Fruit fly (Drosophila melanogaster): Measurements from ENCODE around the gene Hexim.

Gene Hexim

DNA sequence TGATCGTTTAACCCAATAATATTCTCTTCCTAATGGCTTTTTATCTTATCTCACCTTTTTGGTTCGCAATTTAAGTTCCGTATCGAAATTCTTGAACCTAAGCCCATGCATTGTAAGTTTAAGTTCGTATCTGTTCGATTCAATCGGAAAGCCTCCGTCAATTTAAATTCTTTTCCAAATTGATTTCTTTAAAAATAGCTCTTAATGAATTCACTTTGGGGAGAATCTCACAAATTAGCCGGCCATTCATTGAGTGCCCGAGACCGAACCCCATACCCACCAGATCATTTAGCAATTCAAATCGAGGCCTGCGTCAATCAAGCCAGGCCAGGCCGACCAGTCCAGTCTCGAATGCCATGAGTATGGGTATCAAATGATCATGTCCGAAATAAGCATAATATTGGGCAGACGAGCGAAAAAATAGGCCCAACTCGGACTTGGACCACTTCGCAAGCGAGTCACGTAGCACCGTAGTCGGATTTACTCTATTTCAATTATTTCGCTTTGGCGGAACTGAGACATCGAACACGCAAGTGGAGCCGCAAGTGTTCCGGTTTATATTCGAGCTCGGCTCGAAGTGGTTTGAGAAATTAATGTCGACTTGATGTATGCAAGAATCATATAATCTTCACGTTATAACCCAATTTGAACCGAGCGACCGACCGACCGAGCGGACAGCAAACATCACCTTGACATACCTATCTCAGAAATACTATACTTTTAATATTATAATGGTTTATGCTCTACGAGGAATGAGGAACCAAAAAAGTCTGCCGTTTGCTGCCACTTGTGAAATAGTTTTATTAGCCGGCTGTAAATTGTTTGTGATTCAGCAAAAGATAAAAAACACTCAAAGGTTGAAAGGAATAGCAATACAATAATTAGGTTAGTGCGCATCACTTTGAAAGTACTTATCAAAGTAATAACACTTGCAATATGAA, 48.7 kb downstream of the Hexim start:
- TF ChIP-seq CG10348 (GFP tag; IDR thresholded peaks at IDR 0.05) (no peak), CG8301 (tag; optimal IDR thresholded peaks at IDR 0.05) (no peak), CG14655 (GFP tag; optimal IDR thresholded peaks at IDR 0.05) (no peak), Ets98B (GFP tag; IDR thresholded peaks at IDR 0.05) (no peak), CG32121 (GFP tag; IDR thresholded peaks at IDR 0.05) (no peak), D1 (tag; optimal IDR thresholded peaks at IDR 0.05) (no peak), EcR (GFP tag; optimal IDR thresholded peaks at IDR 0.05) (no peak), fd96Ca (GFP tag; IDR thresholded peaks at IDR 0.05) (no peak), CG34367 (tag; optimal IDR thresholded peaks at IDR 0.05) (no peak), CG12605 (GFP tag; IDR thresholded peaks at IDR 0.05) (no peak), CG15710 (tag; optimal IDR thresholded peaks at IDR 0.05) (no peak), Pif1B (GFP tag; optimal IDR thresholded peaks at IDR 0.05) (no peak), rn (GFP tag; IDR thresholded peaks at IDR 0.05) (no peak), CG13204 (GFP tag; optimal IDR thresholded peaks at IDR 0.05) (no peak), gl (tag; optimal IDR thresholded peaks at IDR 0.05) (no peak), Snoo (tag; optimal IDR thresholded peaks at IDR 0.05) (no peak), CG4496 (GFP tag; IDR thresholded peaks at IDR 0.05) (no peak), Pif1A (GFP tag; optimal IDR thresholded peaks at IDR 0.05) (no peak), CG17806 (tag; optimal IDR thresholded peaks at IDR 0.05) (no peak), CG8159 (tag; optimal IDR thresholded peaks at IDR 0.05) (no peak)

DNA sequence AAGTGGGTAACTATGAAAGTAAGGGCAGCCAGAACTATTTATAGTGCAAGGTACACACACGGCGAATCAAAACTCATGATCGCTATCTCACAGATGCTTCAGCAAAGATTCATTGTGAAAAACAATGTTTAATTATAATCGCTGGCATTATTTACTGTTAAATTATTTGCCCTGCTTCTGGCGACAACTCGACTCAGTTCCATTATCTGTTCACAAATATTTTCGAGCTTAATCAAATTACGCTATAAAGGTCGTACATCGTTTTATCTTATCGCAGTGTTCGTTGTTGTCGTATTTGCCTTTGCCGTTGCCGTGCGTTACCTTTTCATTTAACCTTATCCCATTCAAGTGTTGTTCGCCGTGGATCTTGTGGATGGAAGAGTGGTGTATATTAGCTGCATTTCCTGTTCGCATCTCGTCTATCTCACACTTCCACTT, 49.7 kb downstream of the Hexim start:
- TF ChIP-seq Pif1A (GFP tag; optimal IDR thresholded peaks at IDR 0.05) (no peak), CG14655 (GFP tag; optimal IDR thresholded peaks at IDR 0.05) (no peak), EcR (GFP tag; optimal IDR thresholded peaks at IDR 0.05) (peak; percentile 5), CG12605 (GFP tag; IDR thresholded peaks at IDR 0.05) (no peak), Snoo (tag; optimal IDR thresholded peaks at IDR 0.05) (no peak), CG13204 (GFP tag; optimal IDR thresholded peaks at IDR 0.05) (no peak), CG32121 (GFP tag; IDR thresholded peaks at IDR 0.05) (no peak), D1 (tag; optimal IDR thresholded peaks at IDR 0.05) (no peak), Pif1B (GFP tag; optimal IDR thresholded peaks at IDR 0.05) (no peak), Ets98B (GFP tag; IDR thresholded peaks at IDR 0.05) (no peak), fd96Ca (GFP tag; IDR thresholded peaks at IDR 0.05) (no peak), gl (tag; optimal IDR thresholded peaks at IDR 0.05) (peak; percentile 2), CG34367 (tag; optimal IDR thresholded peaks at IDR 0.05) (no peak), CG10348 (GFP tag; IDR thresholded peaks at IDR 0.05) (no peak)

DNA sequence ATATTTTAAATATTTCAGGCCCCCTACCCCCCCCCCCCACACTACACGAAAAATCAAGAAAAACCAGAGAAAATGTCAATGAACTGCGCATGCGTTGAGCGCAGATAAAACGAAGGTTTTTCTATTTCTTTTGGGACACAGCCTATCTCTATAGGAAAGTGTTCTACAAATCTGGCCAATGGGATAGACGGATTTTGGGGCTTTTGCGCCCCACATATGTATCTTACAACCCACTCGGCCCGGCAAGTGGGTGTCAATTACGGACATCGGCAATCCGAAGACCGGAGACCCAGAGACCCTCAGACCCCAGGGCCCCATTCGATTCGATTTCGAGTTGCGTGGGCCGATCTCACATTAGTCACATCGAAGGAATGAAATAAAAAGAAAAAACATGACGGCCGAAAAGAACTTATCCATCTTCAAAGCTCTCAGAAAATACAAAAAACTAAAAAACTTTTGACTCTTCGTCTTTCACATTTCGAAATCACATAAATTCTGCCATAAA, 50.3 kb downstream of the Hexim start:
- TF ChIP-seq D1 (tag; optimal IDR thresholded peaks at IDR 0.05) (no peak), CG15710 (tag; optimal IDR thresholded peaks at IDR 0.05) (no peak), CG13204 (GFP tag; optimal IDR thresholded peaks at IDR 0.05) (no peak), Snoo (tag; optimal IDR thresholded peaks at IDR 0.05) (no peak), EcR (GFP tag; optimal IDR thresholded peaks at IDR 0.05) (no peak), CG34367 (tag; optimal IDR thresholded peaks at IDR 0.05) (no peak), CG4496 (GFP tag; IDR thresholded peaks at IDR 0.05) (no peak), fd96Ca (GFP tag; IDR thresholded peaks at IDR 0.05) (no peak), CG8159 (tag; optimal IDR thresholded peaks at IDR 0.05) (no peak), CG12605 (GFP tag; IDR thresholded peaks at IDR 0.05) (no peak), CG32121 (GFP tag; IDR thresholded peaks at IDR 0.05) (no peak), CG8301 (tag; optimal IDR thresholded peaks at IDR 0.05) (no peak), Pif1B (GFP tag; optimal IDR thresholded peaks at IDR 0.05) (no peak), CG17806 (tag; optimal IDR thresholded peaks at IDR 0.05) (no peak), rn (GFP tag; IDR thresholded peaks at IDR 0.05) (no peak)

DNA sequence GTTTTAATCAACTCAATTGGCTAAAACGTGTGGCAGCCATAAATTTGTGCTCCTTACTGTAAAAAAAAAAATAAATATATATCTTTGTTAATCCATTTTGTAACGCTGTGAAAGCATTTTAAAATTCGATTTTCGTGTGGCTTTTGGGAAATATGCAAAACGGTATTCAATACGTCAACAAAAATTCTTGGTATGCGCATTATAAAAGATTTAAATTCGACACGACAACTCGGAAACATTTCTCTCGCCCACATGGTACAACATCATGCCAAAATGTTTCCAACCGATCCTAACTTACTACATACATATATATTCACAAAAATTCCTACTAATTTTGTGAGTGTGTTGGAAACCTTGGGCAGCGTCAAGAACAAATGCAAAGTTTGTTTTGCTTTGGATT, 51.4 kb downstream of the Hexim start:
- TF ChIP-seq CG17806 (tag; optimal IDR thresholded peaks at IDR 0.05), result no peak
- TF ChIP-seq CG8301 (tag; optimal IDR thresholded peaks at IDR 0.05), result no peak
- TF ChIP-seq CG10348 (GFP tag; IDR thresholded peaks at IDR 0.05), result no peak
- no peak for TF ChIP-seq CG4496 (GFP tag; IDR thresholded peaks at IDR 0.05)
- no peak for TF ChIP-seq gl (tag; optimal IDR thresholded peaks at IDR 0.05)
- TF ChIP-seq CG15710 (tag; optimal IDR thresholded peaks at IDR 0.05), result no peak
- no peak for TF ChIP-seq CG32121 (GFP tag; IDR thresholded peaks at IDR 0.05)
